Worm (Caenorhabditis elegans) whole organism, young adult: ENCODE measurements around the gene irld-32.

ENCODE experiments used
- him-1 ChIP-seq: sonication (generic microtip); optimal IDR thresholded peaks from 2 replicates; lab custom pipeline; 2016; ENCODE audit warnings: missing genotype, missing genetic modification reagents, missing genetic modification characterization, missing compliant biosample characterization
- pha-4 ChIP-seq: fragments of 150-350 bp; sonication (generic microtip); optimal IDR thresholded peaks from 2 replicates; lab custom pipeline; 2014; ENCODE audit warnings: missing biosample characterization, missing genetic modification reagents, missing genetic modification characterization
- unc-62 ChIP-seq: fragments of 150-350 bp; optimal IDR thresholded peaks from 2 replicates; lab custom pipeline; 2014; ENCODE audit warnings: missing biosample characterization, missing genetic modification reagents, missing genetic modification characterization
- xnd-1 ChIP-seq: sonication (generic microtip); optimal IDR thresholded peaks from 2 replicates; lab custom pipeline; 2016; ENCODE audit warnings: missing genotype, missing genetic modification reagents, missing genetic modification characterization, missing compliant biosample characterization

ce11 chrV:2327124-2327523 is 4.6 kb upstream of the irld-32 start:
- TF ChIP-seq unc-62 (GFP tag; lab: Kevin White, UChicago) (no peak), xnd-1 (no peak), him-1 (tag; lab: Kevin White, UChicago) (no peak), pha-4 (tag; lab: Kevin White, UChicago) (no peak)
